Fruit fly (Drosophila melanogaster): ENCODE results near the gene mei-41.

- TF ChIP-seq CG16779 (tag; optimal IDR thresholded peaks at IDR 0.05) (no peak), Hr39 (GFP tag; optimal IDR thresholded peaks at IDR 0.05) (no peak), OdsH (GFP tag; optimal IDR thresholded peaks at IDR 0.05) (no peak), fd59A (GFP tag; optimal IDR thresholded peaks at IDR 0.05) (no peak), Smox (GFP tag; optimal IDR thresholded peaks at IDR 0.05) (no peak), CG15336 (GFP tag; IDR thresholded peaks at IDR 0.05) (no peak), Gug (GFP tag; IDR thresholded peaks at IDR 0.05) (no peak), net (GFP tag; optimal IDR thresholded peaks at IDR 0.05) (no peak), cyc (GFP tag; optimal IDR thresholded peaks at IDR 0.05) (no peak), CG11902 (GFP tag; optimal IDR thresholded peaks at IDR 0.05) (no peak), CG34406 (GFP tag; optimal IDR thresholded peaks at IDR 0.05) (no peak), Eip93F (GFP tag; optimal IDR thresholded peaks at IDR 0.05) (no peak), Sox15 (GFP tag; optimal IDR thresholded peaks at IDR 0.05) (no peak)
Measured at dm6 chrX:16424296-16424695, 32.8 kb downstream of the mei-41 start.

Measured in whole organism, prepupa.